Worm (Caenorhabditis elegans) whole organism, mixed stage, embryonic: ENCODE data around the gene K07C11.10.

Source experiments
- M03D4.4 ChIP-seq: sonication (generic microtip); optimal IDR thresholded peaks from 2 replicates; lab custom pipeline; 2017; ENCODE audit warnings: mild to moderate bottlenecking, missing genetic modification characterization, missing compliant biosample characterization
- bed-3 ChIP-seq: fragments of 200-800 bp; sonication (Bioruptor generic); optimal IDR thresholded peaks from 3 replicates; lab custom pipeline; 2018; ENCODE audit warnings: mild to moderate bottlenecking, missing genetic modification characterization, moderate library complexity, missing compliant biosample characterization
- blmp-1 ChIP-seq: fragments of 150-350 bp; optimal IDR thresholded peaks from 2 replicates; lab custom pipeline; 2014; ENCODE audit warnings: missing biosample characterization, missing genetic modification characterization
- ceh-39 ChIP-seq: fragments of 150-350 bp; optimal IDR thresholded peaks from 2 replicates; lab custom pipeline; 2014; ENCODE audit warnings: missing biosample characterization, missing genetic modification characterization
- ceh-43 ChIP-seq: fragments of 200-800 bp; sonication (Bioruptor generic); optimal IDR thresholded peaks from 2 replicates; lab custom pipeline; 2018; ENCODE audit warnings: mild to moderate bottlenecking, missing genetic modification characterization, moderate library complexity, missing compliant biosample characterization
- ceh-83 ChIP-seq: fragments of 200-800 bp; sonication (Bioruptor generic); optimal IDR thresholded peaks from 2 replicates; lab custom pipeline; 2018; ENCODE audit warnings: mild to moderate bottlenecking, missing genetic modification characterization, missing compliant biosample characterization
- drap-1 ChIP-seq: fragments of 200-800 bp; sonication (Bioruptor generic); optimal IDR thresholded peaks from 3 replicates; lab custom pipeline; 2018; ENCODE audit warnings: mild to moderate bottlenecking, missing genetic modification characterization, missing compliant biosample characterization
- elt-1 ChIP-seq: sonication (generic microtip); optimal IDR thresholded peaks from 2 replicates; lab custom pipeline; 2017; ENCODE audit warnings: missing genetic modification characterization, mild to moderate bottlenecking, missing compliant biosample characterization, antibody characterized with exemption, moderate library complexity, borderline replicate concordance; ENCODE audit not compliant: insufficient read depth
- elt-3 ChIP-seq: fragments of 150-350 bp; optimal IDR thresholded peaks from 2 replicates; lab custom pipeline; 2014; ENCODE audit warnings: missing biosample characterization, missing genetic modification characterization
- flh-1 ChIP-seq: fragments of 200-800 bp; sonication (Bioruptor generic); optimal IDR thresholded peaks from 2 replicates; lab custom pipeline; 2018; ENCODE audit warnings: mild to moderate bottlenecking, missing genetic modification characterization, moderate library complexity, missing compliant biosample characterization
- ham-2 ChIP-seq: fragments of 200-800 bp; sonication (Bioruptor generic); optimal IDR thresholded peaks from 2 replicates; lab custom pipeline; 2018; ENCODE audit warnings: mild to moderate bottlenecking, missing genetic modification characterization, missing compliant biosample characterization
- hlh-1 ChIP-seq: fragments of 150-350 bp; optimal IDR thresholded peaks from 2 replicates; lab custom pipeline; 2014; ENCODE audit warnings: missing biosample characterization, missing genetic modification reagents, missing genetic modification characterization
- lin-13 ChIP-seq: fragments of 150-350 bp; optimal IDR thresholded peaks from 2 replicates; lab custom pipeline; 2014; ENCODE audit warnings: missing biosample characterization, missing genetic modification characterization
- lsy-2 ChIP-seq: fragments of 150-350 bp; optimal IDR thresholded peaks from 2 replicates; lab custom pipeline; 2014; ENCODE audit warnings: missing biosample characterization, missing genetic modification characterization
- mab-5 ChIP-seq: fragments of 150-350 bp; optimal IDR thresholded peaks from 2 replicates; lab custom pipeline; 2014; ENCODE audit warnings: missing biosample characterization, missing genetic modification characterization
- mep-1 ChIP-seq: fragments of 150-350 bp; optimal IDR thresholded peaks from 2 replicates; lab custom pipeline; 2017; ENCODE audit warnings: missing biosample characterization, missing genetic modification reagents, missing genetic modification characterization, inconsistent platforms
- mls-2 ChIP-seq: sonication (generic microtip); optimal IDR thresholded peaks from 2 replicates; lab custom pipeline; 2016; ENCODE audit warnings: mild to moderate bottlenecking, missing genetic modification characterization, moderate library complexity, missing compliant biosample characterization
- nhr-12 ChIP-seq: fragments of 150-350 bp; optimal IDR thresholded peaks from 2 replicates; lab custom pipeline; 2014; ENCODE audit warnings: missing biosample characterization, missing genetic modification characterization
- nhr-2 ChIP-seq: fragments of 150-350 bp; optimal IDR thresholded peaks from 2 replicates; lab custom pipeline; 2014; ENCODE audit warnings: missing biosample characterization, missing genetic modification characterization
- nhr-237 ChIP-seq: fragments of 150-350 bp; optimal IDR thresholded peaks from 2 replicates; lab custom pipeline; 2014; ENCODE audit warnings: missing biosample characterization, missing genetic modification characterization
- nhr-28 ChIP-seq: fragments of 150-350 bp; optimal IDR thresholded peaks from 2 replicates; lab custom pipeline; 2014; ENCODE audit warnings: missing biosample characterization, missing genetic modification characterization
- nhr-76 ChIP-seq: sonication (generic microtip); optimal IDR thresholded peaks from 2 replicates; lab custom pipeline; 2017; ENCODE audit warnings: missing biosample characterization, missing genetic modification characterization
- pha-4 ChIP-seq: fragments of 150-350 bp; optimal IDR thresholded peaks from 2 replicates; lab custom pipeline; 2018; ENCODE audit warnings: missing biosample characterization, missing genetic modification reagents, missing genetic modification characterization
- sem-2 ChIP-seq: fragments of 200-800 bp; sonication (Bioruptor generic); optimal IDR thresholded peaks from 2 replicates; lab custom pipeline; 2018; ENCODE audit warnings: mild to moderate bottlenecking, missing genetic modification characterization, missing compliant biosample characterization
- snpc-4 ChIP-seq: fragments of 150-350 bp; optimal IDR thresholded peaks from 2 replicates; lab custom pipeline; 2014; ENCODE audit warnings: missing biosample characterization, missing genetic modification characterization
- unc-120 ChIP-seq: sonication (generic microtip); optimal IDR thresholded peaks from 2 replicates; lab custom pipeline; 2017; ENCODE audit warnings: missing genetic modification characterization, missing compliant biosample characterization; ENCODE audit not compliant: poor library complexity, severe bottlenecking
- unc-39 ChIP-seq: fragments of 150-350 bp; optimal IDR thresholded peaks from 2 replicates; lab custom pipeline; 2014; ENCODE audit warnings: missing biosample characterization, missing genetic modification characterization
- unc-62 ChIP-seq: fragments of 150-350 bp; optimal IDR thresholded peaks from 2 replicates; lab custom pipeline; 2014; ENCODE audit warnings: missing biosample characterization, missing genetic modification reagents, missing genetic modification characterization
- zip-8 ChIP-seq: fragments of 150-350 bp; optimal IDR thresholded peaks from 2 replicates; lab custom pipeline; 2014; ENCODE audit warnings: missing biosample characterization, missing genetic modification characterization
- ztf-11 ChIP-seq: fragments of 150-350 bp; optimal IDR thresholded peaks from 2 replicates; lab custom pipeline; 2014; ENCODE audit warnings: missing biosample characterization, missing genetic modification characterization

K07C11.10 gene

ce11 chrV:8263941-8264340 is 37.2 kb upstream of the K07C11.10 start, which contains the start of gene C16D9.9:
TSS of gene C16D9.9 (plus strand) at chrV:8264241.
- no peak for TF ChIP-seq ceh-39 (tag; lab: Kevin White, UChicago)
- TF ChIP-seq M03D4.4: no peak
- no peak for TF ChIP-seq snpc-4 (tag; lab: Kevin White, UChicago)
- no peak for TF ChIP-seq nhr-2 (tag; lab: Kevin White, UChicago)
- no peak for TF ChIP-seq elt-1 (tag; lab: Kevin White, UChicago)
- no peak for TF ChIP-seq mep-1 (tag; lab: Kevin White, UChicago)
- no peak for TF ChIP-seq sem-2 (GFP tag; lab: Kevin White, UChicago)
- TF ChIP-seq flh-1: no peak
- TF ChIP-seq lin-13 (tag; lab: Kevin White, UChicago): no peak
- TF ChIP-seq hlh-1 (tag; lab: Kevin White, UChicago): no peak
- no peak for TF ChIP-seq unc-62
- no peak for TF ChIP-seq drap-1 (GFP tag; lab: Kevin White, UChicago)
- TF ChIP-seq nhr-237 (tag; lab: Kevin White, UChicago): no peak
- TF ChIP-seq blmp-1 (tag; lab: Kevin White, UChicago): no peak
- TF ChIP-seq pha-4 (tag; lab: Kevin White, UChicago): no peak
- TF ChIP-seq, all 35 proteins: peak for 0

- TF ChIP-seq ceh-39 (tag; lab: Kevin White, UChicago): no peak
- no peak for TF ChIP-seq snpc-4 (tag; lab: Kevin White, UChicago)
- TF ChIP-seq nhr-28: no peak
- no peak for TF ChIP-seq elt-3
- TF ChIP-seq unc-39 (tag; lab: Kevin White, UChicago): no peak
- TF ChIP-seq nhr-237 (tag; lab: Kevin White, UChicago): no peak
- TF ChIP-seq hlh-1 (tag; lab: Kevin White, UChicago): no peak
- TF ChIP-seq nhr-76 (tag; lab: Kevin White, UChicago): no peak
- TF ChIP-seq mab-5 (tag; lab: Kevin White, UChicago): no peak
- TF ChIP-seq flh-1: no peak
- no peak for TF ChIP-seq ceh-83 (GFP tag; lab: Kevin White, UChicago)
- no peak for TF ChIP-seq M03D4.4
- TF ChIP-seq unc-62: no peak
- no peak for TF ChIP-seq lin-13 (tag; lab: Kevin White, UChicago)
- TF ChIP-seq mls-2 (tag; lab: Kevin White, UChicago): no peak
- no peak for TF ChIP-seq unc-120 (tag; lab: Kevin White, UChicago)
- TF ChIP-seq ceh-43 (GFP tag; lab: Kevin White, UChicago): no peak
- no peak for TF ChIP-seq nhr-12 (tag; lab: Kevin White, UChicago)
Measured at ce11 chrV:8263466-8263865, 36.8 kb upstream of the K07C11.10 start, which contains the start of gene C16D9.8. TSS of gene C16D9.8 (minus strand) at chrV:8263566.

ce11 chrV:8262212-8262611 is 35.5 kb upstream of the K07C11.10 start:
- TF ChIP-seq ztf-11 (tag; lab: Kevin White, UChicago) (no peak), ceh-39 (tag; lab: Kevin White, UChicago) (no peak), flh-1 (no peak), lin-13 (tag; lab: Kevin White, UChicago) (no peak), mls-2 (tag; lab: Kevin White, UChicago) (no peak), mep-1 (tag; lab: Kevin White, UChicago) (no peak), unc-39 (tag; lab: Kevin White, UChicago) (no peak), unc-62 (no peak), bed-3 (GFP tag; lab: Kevin White, UChicago) (no peak), drap-1 (GFP tag; lab: Kevin White, UChicago) (no peak), nhr-12 (tag; lab: Kevin White, UChicago) (no peak), zip-8 (tag; lab: Kevin White, UChicago) (no peak), nhr-76 (tag; lab: Kevin White, UChicago) (no peak), nhr-237 (tag; lab: Kevin White, UChicago) (no peak), ceh-83 (GFP tag; lab: Kevin White, UChicago) (no peak), nhr-28 (no peak), nhr-2 (tag; lab: Kevin White, UChicago) (no peak), pha-4 (tag; lab: Kevin White, UChicago) (no peak), ham-2 (no peak)

- TF ChIP-seq ceh-39 (tag; lab: Kevin White, UChicago) (no peak), sem-2 (GFP tag; lab: Kevin White, UChicago) (no peak), blmp-1 (tag; lab: Kevin White, UChicago) (no peak), hlh-1 (tag; lab: Kevin White, UChicago) (no peak), unc-39 (tag; lab: Kevin White, UChicago) (no peak), M03D4.4 (no peak), zip-8 (tag; lab: Kevin White, UChicago) (no peak), drap-1 (GFP tag; lab: Kevin White, UChicago) (no peak), nhr-12 (tag; lab: Kevin White, UChicago) (no peak), mep-1 (tag; lab: Kevin White, UChicago) (no peak), bed-3 (GFP tag; lab: Kevin White, UChicago) (no peak), nhr-28 (no peak), lsy-2 (tag; lab: Kevin White, UChicago) (no peak), ztf-11 (tag; lab: Kevin White, UChicago) (no peak), unc-120 (tag; lab: Kevin White, UChicago) (no peak), snpc-4 (tag; lab: Kevin White, UChicago) (no peak), ceh-43 (GFP tag; lab: Kevin White, UChicago) (no peak)
Measured at ce11 chrV:8259016-8259415, 32.3 kb upstream of the K07C11.10 start, which contains the start of gene C16D9.1. TSS of gene C16D9.1 (plus strand) at chrV:8259316.
